Worm (Caenorhabditis elegans): Measurements from ENCODE around the gene C03C10.5.

The C03C10.5 gene

ce11 chrIII:4092020-4092419, at the start of gene C03C10.5:
Gene C03C10.5 (minus strand): TSS chrIII:4092120.
- no peak for TF ChIP-seq fkh-8 (tag; optimal IDR thresholded peaks at IDR 0.05)
- no peak for TF ChIP-seq ztf-4 (tag; optimal IDR thresholded peaks at IDR 0.05)
- no peak for TF ChIP-seq C04F5.9 (tag; optimal IDR thresholded peaks at IDR 0.05)
- no peak for TF ChIP-seq elt-2 (tag; optimal IDR thresholded peaks at IDR 0.05)
- TF ChIP-seq jun-1 (tag; optimal IDR thresholded peaks at IDR 0.05), result no peak
- no peak for TF ChIP-seq unc-98 (GFP tag; IDR thresholded peaks at IDR 0.05)
- no peak for TF ChIP-seq nhr-71 (tag; optimal IDR thresholded peaks at IDR 0.05)
- TF ChIP-seq nhr-11 (tag; optimal IDR thresholded peaks at IDR 0.05), result no peak
- TF ChIP-seq unc-86 (tag; optimal IDR thresholded peaks at IDR 0.05), result no peak
- TF ChIP-seq ces-1 (GFP tag; optimal IDR thresholded peaks at IDR 0.05), result no peak
- no peak for TF ChIP-seq nhr-85 (tag)
- no peak for TF ChIP-seq unc-62 (GFP tag; optimal IDR thresholded peaks at IDR 0.05)
- TF ChIP-seq nhr-76 (tag; optimal IDR thresholded peaks at IDR 0.05), result no peak
- no peak for TF ChIP-seq egl-13 (tag; optimal IDR thresholded peaks at IDR 0.05)
- no peak for TF ChIP-seq hpl-2 (GFP tag; optimal IDR thresholded peaks at IDR 0.05)
- no peak for TF ChIP-seq dsc-1 (tag; optimal IDR thresholded peaks at IDR 0.05)
- no peak for TF ChIP-seq xbp-1 (tag; optimal IDR thresholded peaks at IDR 0.05)
- TF ChIP-seq aly-2 (tag; optimal IDR thresholded peaks at IDR 0.05), result no peak

ce11 chrIII:4137180-4137579, 45.3 kb upstream of the C03C10.5 start:
- TF ChIP-seq rnt-1 (tag; optimal IDR thresholded peaks at IDR 0.05), result no peak
- no peak for TF ChIP-seq nhr-28 (tag; optimal IDR thresholded peaks at IDR 0.05)
- TF ChIP-seq ztf-4 (tag; optimal IDR thresholded peaks at IDR 0.05), result no peak
- TF ChIP-seq pag-3 (tag; optimal IDR thresholded peaks at IDR 0.05; ENCODE audit: borderline replicate concordance, insufficient read depth), result no peak
- no peak for TF ChIP-seq nhr-71 (tag; optimal IDR thresholded peaks at IDR 0.05)
- TF ChIP-seq ceh-8 (GFP tag; optimal IDR thresholded peaks at IDR 0.05), result no peak
- TF ChIP-seq unc-62 (GFP tag; optimal IDR thresholded peaks at IDR 0.05), result no peak
- no peak for TF ChIP-seq ces-1 (GFP tag; optimal IDR thresholded peaks at IDR 0.05)
- no peak for TF ChIP-seq nhr-237 (tag; optimal IDR thresholded peaks at IDR 0.05)
- TF ChIP-seq nhr-19 (GFP tag; conservative IDR thresholded peaks at IDR 0.05), result no peak
- TF ChIP-seq skn-1 (tag; optimal IDR thresholded peaks at IDR 0.05), result no peak
- no peak for TF ChIP-seq swsn-7 (tag; optimal IDR thresholded peaks at IDR 0.05)
- TF ChIP-seq pax-3 (tag; optimal IDR thresholded peaks at IDR 0.05), result no peak
- no peak for TF ChIP-seq mdl-1 (tag; optimal IDR thresholded peaks at IDR 0.05)
- no peak for TF ChIP-seq tbx-2 (tag; optimal IDR thresholded peaks at IDR 0.05)
- no peak for TF ChIP-seq zip-4 (GFP tag; optimal IDR thresholded peaks at IDR 0.05)
- no peak for TF ChIP-seq nhr-12 (tag; optimal IDR thresholded peaks at IDR 0.05)

- TF ChIP-seq lin-13 (GFP tag; optimal IDR thresholded peaks at IDR 0.05), result no peak
- TF ChIP-seq lin-14 (GFP tag; optimal IDR thresholded peaks at IDR 0.05), result no peak
- no peak for TF ChIP-seq ets-5 (GFP tag; IDR thresholded peaks at IDR 0.05)
- no peak for TF ChIP-seq fkh-8 (tag; optimal IDR thresholded peaks at IDR 0.05)
- TF ChIP-seq blmp-1 (tag; optimal IDR thresholded peaks at IDR 0.05), result no peak
- TF ChIP-seq ztf-11 (tag; optimal IDR thresholded peaks at IDR 0.05), result no peak
- TF ChIP-seq tlp-1 (tag; optimal IDR thresholded peaks at IDR 0.05), result no peak
- no peak for TF ChIP-seq efl-3 (GFP tag; optimal IDR thresholded peaks at IDR 0.05)
- no peak for TF ChIP-seq nhr-77 (tag; optimal IDR thresholded peaks at IDR 0.05)
- TF ChIP-seq nhr-19 (GFP tag; conservative IDR thresholded peaks at IDR 0.05), result no peak
- TF ChIP-seq fkh-4 (tag; optimal IDR thresholded peaks at IDR 0.05; ENCODE audit: borderline replicate concordance), result no peak
- no peak for TF ChIP-seq isw-1 (GFP tag; IDR thresholded peaks at IDR 0.05)
These were observed 42.1 kb upstream of the C03C10.5 start for ce11 chrIII:4134059-4134458.
